Worm (Caenorhabditis elegans): ENCODE measurements around the gene DH11.2.
A peak's percentile ranks its signal among the peaks of the same experiment; 100 is the strongest.

The DH11.2 gene

ce11 chrII:8008334-8008733 is 4.3 kb upstream of the DH11.2 start, which contains the start of gene glna-2:
glna-2 (plus strand) TSS chrII:8008634.
- TF ChIP-seq chd-7 (tag; optimal IDR thresholded peaks at IDR 0.05) (no peak), lin-26 (GFP tag; IDR thresholded peaks at IDR 0.05) (no peak), T07F8.4 (tag; optimal IDR thresholded peaks at IDR 0.05) (no peak)

ce11 chrII:8015483-8015938 is 2.9 kb downstream of the DH11.2 start:
- TF ChIP-seq aptf-3 (GFP tag; IDR thresholded peaks at IDR 0.05) (no peak), Y53F4B.3 (GFP tag; IDR thresholded peaks at IDR 0.05) (no peak), nfyb-1 (GFP tag; IDR thresholded peaks at IDR 0.05) (peak; percentile 58), F52B5.7 (tag; optimal IDR thresholded peaks at IDR 0.05) (no peak), somi-1 (GFP tag; optimal IDR thresholded peaks at IDR 0.05) (peak; percentile 0), akir-1 (GFP tag; optimal IDR thresholded peaks at IDR 0.05) (no peak), repo-1 (tag; optimal IDR thresholded peaks at IDR 0.05) (peak; percentile 69), ama-1 (optimal IDR thresholded peaks at IDR 0.05) (no peak), ama-1 (GFP tag; optimal IDR thresholded peaks at IDR 0.05) (no peak), madf-8 (GFP tag; conservative IDR thresholded peaks at IDR 0.05) (peak; percentile 93), lin-35 (GFP tag; optimal IDR thresholded peaks at IDR 0.05) (peak in 1 of 3 experiments; percentile 66), sptf-2 (GFP tag; optimal IDR thresholded peaks at IDR 0.05) (no peak), bed-2 (GFP tag; IDR thresholded peaks at IDR 0.05) (no peak), pha-4 (tag; optimal IDR thresholded peaks at IDR 0.05) (peak; percentile 14), hrde-1 (tag; optimal IDR thresholded peaks at IDR 0.05; ENCODE audit: borderline replicate concordance) (peak; percentile 39), ceh-40 (GFP tag; IDR thresholded peaks at IDR 0.05) (no peak), ztf-28 (GFP tag; IDR thresholded peaks at IDR 0.05) (0 out of 2 replicates have a peak, but pooled peaks have one; percentile 29), K12H6.12 (tag; optimal IDR thresholded peaks at IDR 0.05) (peak; percentile 47), C06A6.2 (GFP tag; conservative IDR thresholded peaks at IDR 0.05) (no peak), T07F8.4 (tag; optimal IDR thresholded peaks at IDR 0.05) (no peak), F22D6.2 (tag; optimal IDR thresholded peaks at IDR 0.05) (no peak), lsl-1 (GFP tag; optimal IDR thresholded peaks at IDR 0.05) (peak; percentile 90), mes-4 (tag; optimal IDR thresholded peaks at IDR 0.05) (no peak), athp-1 (tag; optimal IDR thresholded peaks at IDR 0.05) (peak; percentile 88), nhr-120 (GFP tag; IDR thresholded peaks at IDR 0.05) (no peak), ceh-91 (GFP tag; IDR thresholded peaks at IDR 0.05) (peak; percentile 95), ztf-26 (tag; optimal IDR thresholded peaks at IDR 0.05) (peak; percentile 77), efl-1 (GFP tag; optimal IDR thresholded peaks at IDR 0.05) (peak; percentile 97), C17E4.6 (GFP tag; IDR thresholded peaks at IDR 0.05) (peak; percentile 73; the same call in 1 of the 2 replicates), xnd-1 (tag; optimal IDR thresholded peaks at IDR 0.05) (peak; percentile 90), unc-130 (GFP tag; optimal IDR thresholded peaks at IDR 0.05) (peak; percentile 74), lin-26 (GFP tag; IDR thresholded peaks at IDR 0.05) (no peak), ztf-6 (GFP tag; IDR thresholded peaks at IDR 0.05) (no peak), bed-1 (GFP tag; IDR thresholded peaks at IDR 0.05) (no peak), mxl-1 (tag; optimal IDR thresholded peaks at IDR 0.05) (no peak), mel-28 (tag; optimal IDR thresholded peaks at IDR 0.05; ENCODE audit: borderline replicate concordance) (no peak), dpff-1 (tag; optimal IDR thresholded peaks at IDR 0.05) (peak; percentile 10), egrh-3 (GFP tag; IDR thresholded peaks at IDR 0.05) (no peak), F33H1.4 (GFP tag; IDR thresholded peaks at IDR 0.05) (peak; percentile 75), hsf-1 (GFP tag; IDR thresholded peaks at IDR 0.05) (peak; percentile 77), cebp-2 (GFP tag; IDR thresholded peaks at IDR 0.05) (no peak), ceh-27 (GFP tag; optimal IDR thresholded peaks at IDR 0.05) (no peak), ekl-4 (GFP tag; IDR thresholded peaks at IDR 0.05) (peak; percentile 22; the same call in 1 of the 2 replicates), B0019.2 (GFP tag; conservative IDR thresholded peaks at IDR 0.05) (0 out of 2 replicates have a peak, but pooled peaks have one; percentile 21), let-526 (GFP tag; IDR thresholded peaks at IDR 0.05) (no peak), hlh-12 (tag; optimal IDR thresholded peaks at IDR 0.05) (no peak), rpc-1 (optimal IDR thresholded peaks at IDR 0.05) (no peak), rpc-1 (tag; optimal IDR thresholded peaks at IDR 0.05) (no peak)
